Worm (Caenorhabditis elegans): Measurements from ENCODE around the gene ZC116.1.

DNA sequence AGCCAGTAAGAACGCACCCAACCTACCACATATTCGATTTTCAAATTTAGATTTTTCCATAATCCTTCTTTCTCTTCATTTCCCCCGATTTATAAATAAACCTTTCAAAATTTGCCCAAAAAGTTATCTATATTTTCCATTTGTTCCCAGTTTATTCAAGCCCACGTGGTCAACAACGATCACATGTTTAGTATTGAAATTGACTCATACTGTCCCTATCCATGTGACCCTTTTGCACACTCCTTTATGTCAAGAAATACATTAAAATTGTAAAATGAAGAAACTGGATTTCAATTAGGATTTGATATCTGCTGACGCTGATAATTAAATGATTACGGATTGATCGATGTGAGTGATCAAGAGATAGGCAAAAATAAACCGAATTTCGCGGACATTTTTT lies 25.6 kb downstream of the ZC116.1 start:
- TF ChIP-seq lsy-2 (tag; optimal IDR thresholded peaks at IDR 0.05): no peak
- TF ChIP-seq snpc-4 (tag; optimal IDR thresholded peaks at IDR 0.05): no peak
- no peak for TF ChIP-seq M03D4.4 (tag; optimal IDR thresholded peaks at IDR 0.05)
- no peak for TF ChIP-seq nhr-237 (tag; optimal IDR thresholded peaks at IDR 0.05)
- no peak for TF ChIP-seq ztf-11 (tag; optimal IDR thresholded peaks at IDR 0.05)
- no peak for TF ChIP-seq nhr-2 (tag; optimal IDR thresholded peaks at IDR 0.05)
- no peak for TF ChIP-seq nhr-12 (tag; optimal IDR thresholded peaks at IDR 0.05)
- TF ChIP-seq elt-3 (tag; optimal IDR thresholded peaks at IDR 0.05): no peak
- no peak for TF ChIP-seq elt-1 (tag; optimal IDR thresholded peaks at IDR 0.05; ENCODE audit: borderline replicate concordance, insufficient read depth)
- TF ChIP-seq nhr-76 (tag; optimal IDR thresholded peaks at IDR 0.05): no peak
- no peak for TF ChIP-seq lin-13 (tag; optimal IDR thresholded peaks at IDR 0.05)
